Fruit fly (Drosophila melanogaster): Measurements from ENCODE around the gene CG7488.

dm6 chr3R:13012990-13013389, 17.6 kb downstream of the CG7488 start:
- no peak for TF ChIP-seq ttk (optimal IDR thresholded peaks at IDR 0.05)
- no peak for TF ChIP-seq psq (optimal IDR thresholded peaks at IDR 0.05)

Measured in Kc167 (cell line).